Fruit fly (Drosophila melanogaster) whole organism, embryonic: Measurements from ENCODE around the gene Vps26.

Experiments
- Atf3 ChIP-seq: fragments of 200-800 bp; sonication (Bioruptor generic); optimal IDR thresholded peaks from 3 replicates; lab custom pipeline; 2016; ENCODE audit warnings: missing biosample characterization, missing genetic modification characterization
- BEAF-32 ChIP-seq: fragments of 200-800 bp; sonication (Bioruptor generic); optimal IDR thresholded peaks from 3 replicates; lab custom pipeline; 2017; ENCODE audit warnings: missing biosample characterization, missing genetic modification characterization, mild to moderate bottlenecking, moderate library complexity, missing genetic modification reagents
- CG12071 ChIP-seq: fragments of 200-800 bp; sonication (Bioruptor generic); optimal IDR thresholded peaks from 3 replicates; lab custom pipeline; 2018; ENCODE audit warnings: missing biosample characterization, mild to moderate bottlenecking, missing genetic modification characterization
- CG14441 ChIP-seq: fragments of 200-800 bp; sonication (Bioruptor generic); IDR thresholded peaks from 2 replicates; pipeline ENCODE4 v1.3.6; 2022; ENCODE audit warnings: missing biosample characterization, missing genetic modification characterization
- CG16815 ChIP-seq: fragments of 200-800 bp; sonication (Bioruptor generic); optimal IDR thresholded peaks from 3 replicates; lab custom pipeline; 2017; ENCODE audit warnings: missing biosample characterization, mild to moderate bottlenecking, missing genetic modification characterization
- CG17328 ChIP-seq: fragments of 200-800 bp; sonication (Bioruptor generic); IDR thresholded peaks from 2 replicates; pipeline ENCODE4 v1.3.6; 2022; ENCODE audit warnings: missing biosample characterization, missing genetic modification characterization
- CG17568 ChIP-seq: fragments of 200-800 bp; sonication (Bioruptor generic); optimal IDR thresholded peaks from 2 replicates; lab custom pipeline; 2018; ENCODE audit warnings: missing biosample characterization, mild to moderate bottlenecking, missing genetic modification characterization, moderate library complexity
- CG2120 ChIP-seq: fragments of 200-800 bp; sonication (Bioruptor generic); optimal IDR thresholded peaks from 3 replicates; lab custom pipeline; 2016; ENCODE audit warnings: missing biosample characterization, missing genetic modification characterization
- CG2129 ChIP-seq: fragments of 200-800 bp; sonication (Bioruptor generic); IDR thresholded peaks from 2 replicates; pipeline ENCODE4 v1.3.6; 2022; ENCODE audit warnings: missing biosample characterization, missing genetic modification characterization; ENCODE audit not compliant: partially characterized antibody
- CG30431 ChIP-seq: fragments of 200-800 bp; sonication (Bioruptor generic); optimal IDR thresholded peaks from 2 replicates; lab custom pipeline; 2017; ENCODE audit warnings: missing biosample characterization, missing genetic modification characterization
- CG31441 ChIP-seq: fragments of 200-800 bp; sonication (Bioruptor generic); IDR thresholded peaks from 2 replicates; pipeline ENCODE4 v1.3.6; 2022; ENCODE audit warnings: missing biosample characterization, missing genetic modification characterization
- CG32767 ChIP-seq: fragments of 200-800 bp; sonication (Bioruptor generic); IDR thresholded peaks from 2 replicates; pipeline ENCODE4 v1.3.6; 2022; ENCODE audit warnings: missing biosample characterization, missing genetic modification characterization
- CG33557 ChIP-seq: fragments of 200-800 bp; sonication (Bioruptor generic); optimal IDR thresholded peaks from 2 replicates; lab custom pipeline; 2019; ENCODE audit warnings: missing biosample characterization, mild to moderate bottlenecking, missing genetic modification characterization, moderate library complexity
- CG34376 ChIP-seq: fragments of 200-800 bp; sonication (Bioruptor generic); optimal IDR thresholded peaks from 2 replicates; lab custom pipeline; 2018; ENCODE audit warnings: missing biosample characterization, mild to moderate bottlenecking, missing genetic modification characterization
- CG42726 ChIP-seq: fragments of 200-800 bp; sonication (Bioruptor generic); IDR thresholded peaks from 2 replicates; pipeline ENCODE4 v1.3.6; 2022; ENCODE audit warnings: missing biosample characterization, missing genetic modification characterization; ENCODE audit not compliant: partially characterized antibody
- CG4424 ChIP-seq: fragments of 200-800 bp; sonication (Bioruptor generic); optimal IDR thresholded peaks from 3 replicates; lab custom pipeline; 2016; ENCODE audit warnings: missing biosample characterization, missing genetic modification characterization
- CG6272 ChIP-seq: fragments of 200-800 bp; sonication (Bioruptor generic); IDR thresholded peaks from 2 replicates; pipeline ENCODE4 v1.3.6; 2022; ENCODE audit warnings: missing biosample characterization, missing genetic modification characterization
- CG6654 ChIP-seq: fragments of 200-800 bp; sonication (Bioruptor generic); optimal IDR thresholded peaks from 2 replicates; lab custom pipeline; 2017; ENCODE audit warnings: missing biosample characterization, mild to moderate bottlenecking, missing genetic modification characterization
- CG9437 ChIP-seq: fragments of 200-800 bp; sonication (Bioruptor generic); optimal IDR thresholded peaks from 2 replicates; lab custom pipeline; 2018; ENCODE audit warnings: missing biosample characterization, mild to moderate bottlenecking, missing genetic modification characterization
- CG9727 ChIP-seq: fragments of 200-800 bp; sonication (Bioruptor generic); optimal IDR thresholded peaks from 3 replicates; lab custom pipeline; 2017; ENCODE audit warnings: missing biosample characterization, mild to moderate bottlenecking, missing genetic modification characterization
- Dfd ChIP-seq, 2 experiments: fragments of >200 bp; optimal IDR thresholded peaks; 2 replicates each; lab custom pipeline; 2017; ENCODE audit warnings: missing biosample characterization in 2 of 2, missing genetic modification characterization in 2 of 2
- Elba2 ChIP-seq: fragments of 200-800 bp; sonication (Bioruptor generic); optimal IDR thresholded peaks from 3 replicates; lab custom pipeline; 2016; ENCODE audit warnings: missing biosample characterization, missing genetic modification characterization
- Fer1 ChIP-seq: fragments of 200-800 bp; sonication (Bioruptor generic); optimal IDR thresholded peaks from 2 replicates; lab custom pipeline; 2017; ENCODE audit warnings: missing biosample characterization, mild to moderate bottlenecking, missing genetic modification characterization
- Fer2 ChIP-seq: fragments of 200-800 bp; sonication (Bioruptor generic); optimal IDR thresholded peaks from 2 replicates; lab custom pipeline; 2018; ENCODE audit warnings: missing biosample characterization, mild to moderate bottlenecking, missing genetic modification characterization, moderate library complexity
- Fer3 ChIP-seq: fragments of 200-800 bp; sonication (Bioruptor generic); optimal IDR thresholded peaks from 2 replicates; lab custom pipeline; 2018; ENCODE audit warnings: missing biosample characterization, mild to moderate bottlenecking, missing genetic modification characterization, moderate library complexity
- MTF-1 ChIP-seq: fragments of 200-800 bp; sonication (Bioruptor generic); optimal IDR thresholded peaks from 2 replicates; lab custom pipeline; 2018; ENCODE audit warnings: missing biosample characterization, mild to moderate bottlenecking, missing genetic modification characterization, borderline replicate concordance
- Mes4 ChIP-seq: fragments of 200-800 bp; sonication (Bioruptor generic); optimal IDR thresholded peaks from 2 replicates; lab custom pipeline; 2016; ENCODE audit warnings: missing biosample characterization, missing genetic modification characterization
- NK7.1 ChIP-seq: fragments of 200-800 bp; sonication (Bioruptor generic); optimal IDR thresholded peaks from 3 replicates; lab custom pipeline; 2016; ENCODE audit warnings: missing biosample characterization, missing genetic modification characterization
- Poxn ChIP-seq: fragments of 200-800 bp; sonication (Bioruptor generic); IDR thresholded peaks from 2 replicates; pipeline ENCODE4 v1.3.6; 2022; ENCODE audit warnings: missing biosample characterization, missing genetic modification characterization
- Trl ChIP-seq, 3 experiments: fragments of >200 bp in 2 of 3; fragments of 200-800 bp in 1 of 3; sonication (Bioruptor generic) in 1 of 3; optimal IDR thresholded peaks; 2 replicates in 1 of 3; 3 replicates in 2 of 3; lab custom pipeline; 2016 to 2017; ENCODE audit warnings: missing biosample characterization in 1 of 3, missing genetic modification characterization in 1 of 3
- Vsx1 ChIP-seq: fragments of 200-800 bp; sonication (Bioruptor generic); optimal IDR thresholded peaks from 2 replicates; lab custom pipeline; 2017; ENCODE audit warnings: missing biosample characterization, mild to moderate bottlenecking, missing genetic modification characterization, missing genetic modification reagents
- az2 ChIP-seq: fragments of 200-800 bp; sonication (Bioruptor generic); optimal IDR thresholded peaks from 3 replicates; lab custom pipeline; 2016; ENCODE audit warnings: missing biosample characterization, missing genetic modification characterization
- btn ChIP-seq: fragments of 200-800 bp; sonication (Bioruptor generic); optimal IDR thresholded peaks from 2 replicates; lab custom pipeline; 2016; ENCODE audit warnings: missing biosample characterization, missing genetic modification characterization
- cg ChIP-seq: fragments of 200-800 bp; sonication (Bioruptor generic); optimal IDR thresholded peaks from 3 replicates; lab custom pipeline; 2019; ENCODE audit warnings: missing biosample characterization, mild to moderate bottlenecking, missing genetic modification characterization, moderate library complexity
- emc ChIP-seq: fragments of 200-800 bp; sonication (Bioruptor generic); optimal IDR thresholded peaks from 2 replicates; lab custom pipeline; 2016; ENCODE audit warnings: missing biosample characterization, missing genetic modification characterization
- esg ChIP-seq: fragments of 200-800 bp; sonication (Bioruptor generic); conservative IDR thresholded peaks from 2 replicates; pipeline ENCODE4 v1.3.6; 2022; ENCODE audit warnings: missing biosample characterization, missing genetic modification characterization
- gem ChIP-seq: fragments of 200-800 bp; sonication (Bioruptor generic); optimal IDR thresholded peaks from 2 replicates; lab custom pipeline; 2019; ENCODE audit warnings: missing biosample characterization, mild to moderate bottlenecking, missing genetic modification characterization, moderate library complexity
- grau ChIP-seq: fragments of 200-800 bp; optimal IDR thresholded peaks from 3 replicates; lab custom pipeline; 2019; ENCODE audit warnings: missing biosample characterization, mild to moderate bottlenecking, missing genetic modification characterization, moderate library complexity
- jigr1 ChIP-seq: fragments of 200-800 bp; sonication (Bioruptor generic); IDR thresholded peaks from 3 replicates; pipeline ENCODE4 v1.3.6; 2022; ENCODE audit warnings: missing biosample characterization, missing genetic modification characterization
- jumu ChIP-seq: fragments of 200-800 bp; sonication (Bioruptor generic); optimal IDR thresholded peaks from 3 replicates; lab custom pipeline; 2016; ENCODE audit warnings: missing biosample characterization, missing genetic modification characterization
- lilli ChIP-seq: fragments of 200-800 bp; sonication (Bioruptor generic); optimal IDR thresholded peaks from 3 replicates; lab custom pipeline; 2016; ENCODE audit warnings: missing biosample characterization, missing genetic modification characterization
- nerfin-1 ChIP-seq: fragments of 200-800 bp; sonication (Bioruptor generic); optimal IDR thresholded peaks from 3 replicates; lab custom pipeline; 2019; ENCODE audit warnings: missing biosample characterization, mild to moderate bottlenecking, missing genetic modification characterization, moderate library complexity
- nom ChIP-seq: fragments of 200-800 bp; sonication (Bioruptor generic); optimal IDR thresholded peaks from 2 replicates; lab custom pipeline; 2017; ENCODE audit warnings: missing biosample characterization, missing genetic modification characterization, mild to moderate bottlenecking, moderate library complexity, missing genetic modification reagents
- oc ChIP-seq: fragments of 200-800 bp; sonication (Bioruptor generic); optimal IDR thresholded peaks from 2 replicates; lab custom pipeline; 2018; ENCODE audit warnings: missing biosample characterization, mild to moderate bottlenecking, missing genetic modification characterization, moderate library complexity
- pum ChIP-seq: fragments of 200-800 bp; sonication (Bioruptor generic); optimal IDR thresholded peaks from 2 replicates; lab custom pipeline; 2016; ENCODE audit warnings: missing biosample characterization, missing genetic modification characterization
- repo ChIP-seq: fragments of 200-800 bp; sonication (Bioruptor generic); optimal IDR thresholded peaks from 2 replicates; lab custom pipeline; 2016; ENCODE audit warnings: missing biosample characterization, missing genetic modification characterization
- sc ChIP-seq, 3 experiments: fragments of >200 bp in 2 of 3; fragments of 200-800 bp in 1 of 3; sonication (Bioruptor generic) in 1 of 3; optimal IDR thresholded peaks; 2 replicates in 2 of 3; 3 replicates in 1 of 3; lab custom pipeline; 2017; ENCODE audit warnings: mild to moderate bottlenecking in 1 of 3, missing biosample characterization in 1 of 3, missing genetic modification characterization in 1 of 3, missing genetic modification reagents in 1 of 3
- shn ChIP-seq: fragments of 200-800 bp; sonication (Bioruptor generic); optimal IDR thresholded peaks from 3 replicates; lab custom pipeline; 2016; ENCODE audit warnings: missing biosample characterization, missing genetic modification characterization
- unpg ChIP-seq: fragments of 200-800 bp; sonication (Bioruptor generic); optimal IDR thresholded peaks from 3 replicates; lab custom pipeline; 2018; ENCODE audit warnings: missing biosample characterization, mild to moderate bottlenecking, missing genetic modification characterization, moderate library complexity

Vps26 gene

DNA sequence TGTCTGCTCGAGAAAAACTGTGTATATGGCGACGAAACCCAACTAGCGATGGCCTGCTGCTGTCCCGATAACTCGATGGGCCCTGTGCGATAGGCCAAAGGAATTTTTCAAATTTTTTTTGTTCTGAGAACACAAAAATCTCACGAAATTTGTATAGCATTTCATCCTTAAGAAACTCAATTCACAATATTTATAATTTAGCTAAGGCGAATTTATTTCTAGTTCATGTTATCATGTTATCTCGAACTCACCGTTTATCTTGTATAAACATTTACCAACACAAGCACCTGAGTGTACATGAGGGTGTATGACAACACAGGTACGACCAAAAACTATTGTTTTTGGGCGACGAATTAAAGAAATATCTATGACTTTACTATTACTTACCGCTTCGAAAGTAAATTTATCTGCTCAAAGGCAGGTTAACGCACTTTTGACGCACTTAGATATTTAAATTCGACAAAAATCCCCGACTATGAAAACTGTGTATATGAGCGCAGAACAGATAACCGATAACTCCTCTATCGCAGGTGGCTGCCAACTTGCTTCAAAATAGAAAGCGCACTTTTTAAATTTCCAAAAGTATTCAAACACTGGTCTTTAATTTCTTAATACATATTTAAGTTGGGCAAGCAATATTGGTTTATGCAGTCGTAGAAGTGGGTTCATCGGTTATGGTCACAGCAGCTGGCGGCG, 26.6 kb downstream of the Vps26 start, which contains the start of gene arm (continued):
- TF ChIP-seq esg (GFP tag; lab: Robert Waterston, UW) (no peak), jumu (GFP tag; lab: Kevin White, UChicago) (peak; percentile 10), CG30431 (GFP tag; lab: Kevin White, UChicago) (no peak), CG14441 (no peak), CG12071 (GFP tag; lab: Kevin White, UChicago) (no peak), CG31441 (GFP tag; lab: Robert Waterston, UW) (no peak), shn (GFP tag; lab: Kevin White, UChicago) (no peak), CG34376 (no peak), oc (tag; lab: Kevin White, UChicago) (no peak), Poxn (GFP tag; lab: Robert Waterston, UW) (no peak), CG6654 (GFP tag; lab: Kevin White, UChicago) (no peak), CG17568 (GFP tag; lab: Kevin White, UChicago) (no peak), CG6272 (GFP tag; lab: Robert Waterston, UW) (no peak), repo (GFP tag; lab: Kevin White, UChicago) (no peak), jigr1 (no peak), Atf3 (GFP tag; lab: Kevin White, UChicago) (no peak), CG32767 (0 out of 2 replicates have a peak, but pooled peaks have one; percentile 9), MTF-1 (GFP tag; lab: Kevin White, UChicago) (no peak), BEAF-32 (peak; percentile 56), cg (GFP tag; lab: Kevin White, UChicago) (no peak), sc (optimal IDR thresholded peaks at IDR 0.05; lab: Kevin White, UChicago) (no peak), sc (GFP tag; optimal IDR thresholded peaks at IDR 0.05; lab: Kevin White, UChicago) (no peak), CG33557 (GFP tag; lab: Kevin White, UChicago) (no peak), Fer2 (no peak), CG9437 (no peak), Elba2 (no peak), CG9727 (GFP tag; lab: Kevin White, UChicago) (no peak), nom (GFP tag; lab: Kevin White, UChicago) (no peak), Trl (optimal IDR thresholded peaks at IDR 0.05; lab: Kevin White, UChicago) (no peak), Trl (GFP tag; optimal IDR thresholded peaks at IDR 0.05; lab: Kevin White, UChicago) (no peak), nerfin-1 (tag; lab: Kevin White, UChicago) (no peak), emc (GFP tag; lab: Kevin White, UChicago) (no peak), CG16815 (GFP tag; lab: Kevin White, UChicago) (no peak), az2 (GFP tag; lab: Kevin White, UChicago) (no peak), CG42726 (no peak), CG2129 (no peak), gem (tag; lab: Kevin White, UChicago) (no peak), CG17328 (GFP tag; lab: Robert Waterston, UW) (no peak), Mes4 (GFP tag; lab: Kevin White, UChicago) (no peak), Dfd (GFP tag; optimal IDR thresholded peaks at IDR 0.05; lab: Kevin White, UChicago) (no peak), pum (GFP tag; lab: Kevin White, UChicago) (no peak), btn (no peak), CG4424 (no peak), CG2120 (peak; percentile 43), Fer3 (tag; lab: Kevin White, UChicago) (no peak), grau (tag; lab: Kevin White, UChicago) (no peak), unpg (GFP tag; lab: Kevin White, UChicago) (no peak), Fer1 (GFP tag; lab: Kevin White, UChicago) (no peak), NK7.1 (GFP tag; lab: Kevin White, UChicago) (no peak), lilli (peak; percentile 11), Vsx1 (no peak)
